Fruit fly (Drosophila melanogaster): ENCODE measurements around the gene sad.
A peak's percentile ranks its signal among the peaks of the same experiment; 100 is the strongest.

The sad gene

dm6 chr3R:11865132-11865531 is 11.9 kb upstream of the sad start:
- TF ChIP-seq CG8478 (optimal IDR thresholded peaks at IDR 0.05) (no peak), pan (optimal IDR thresholded peaks at IDR 0.05) (no peak), usp (GFP tag; optimal IDR thresholded peaks at IDR 0.05) (no peak), Dll (optimal IDR thresholded peaks at IDR 0.05) (no peak), EcR (GFP tag; optimal IDR thresholded peaks at IDR 0.05) (no peak), psq (optimal IDR thresholded peaks at IDR 0.05) (no peak)

DNA sequence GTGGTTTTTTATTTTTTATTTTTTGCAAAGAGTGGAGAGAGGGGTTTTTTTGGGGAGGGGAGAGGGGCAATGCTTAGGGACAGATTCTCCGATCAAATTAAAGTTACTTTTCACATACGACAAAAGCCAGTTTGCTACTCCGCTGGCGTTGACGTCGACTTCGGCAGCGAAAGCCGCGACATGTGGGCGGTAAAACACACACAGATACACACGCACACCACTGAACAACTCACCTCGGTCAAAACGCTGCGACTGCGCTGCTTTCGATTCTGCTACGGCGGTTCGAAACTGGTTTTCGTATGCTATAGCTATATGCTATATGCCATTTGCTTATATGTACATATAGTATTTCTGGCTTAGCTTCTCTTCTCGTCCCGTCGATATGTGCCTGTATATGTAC is 8.5 kb upstream of the sad start:
- TF ChIP-seq usp (GFP tag; optimal IDR thresholded peaks at IDR 0.05) (no peak), psq (optimal IDR thresholded peaks at IDR 0.05) (no peak), Dll (optimal IDR thresholded peaks at IDR 0.05) (no peak), pan (optimal IDR thresholded peaks at IDR 0.05) (peak; percentile 19)

DNA sequence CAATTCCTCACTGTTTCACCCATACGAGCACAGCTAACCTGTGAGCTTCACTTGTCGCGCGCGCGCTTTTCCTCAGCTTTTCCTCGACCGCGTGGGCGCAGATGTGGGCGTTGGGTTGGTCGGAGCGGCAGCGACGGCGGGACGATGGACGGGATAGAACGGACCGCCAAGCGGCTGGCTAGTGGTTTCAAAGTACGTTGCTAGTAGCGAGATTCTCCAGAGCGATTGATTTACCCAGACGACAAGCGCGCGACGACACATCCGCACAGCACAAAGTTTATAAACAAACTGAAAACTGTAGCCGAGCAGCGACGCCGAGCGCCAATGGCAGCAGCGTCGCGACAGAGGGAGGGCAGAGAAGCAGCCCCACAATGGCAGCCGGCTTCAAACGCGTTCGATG is 7.9 kb upstream of the sad start, which contains the start of gene CG6959:
CG6959 (minus strand) TSS at position 292 of the 400 bp plus-strand sequence.
- no peak for TF ChIP-seq pan (optimal IDR thresholded peaks at IDR 0.05)
- peak; percentile 14 for TF ChIP-seq Dll (optimal IDR thresholded peaks at IDR 0.05)
- TF ChIP-seq CG8478 (optimal IDR thresholded peaks at IDR 0.05) = no peak
- TF ChIP-seq usp (GFP tag; optimal IDR thresholded peaks at IDR 0.05) = no peak

- TF ChIP-seq CG8478 (optimal IDR thresholded peaks at IDR 0.05) (no peak), usp (GFP tag; optimal IDR thresholded peaks at IDR 0.05) (no peak), EcR (GFP tag; optimal IDR thresholded peaks at IDR 0.05) (no peak), Dll (optimal IDR thresholded peaks at IDR 0.05) (no peak), psq (optimal IDR thresholded peaks at IDR 0.05) (no peak), pan (optimal IDR thresholded peaks at IDR 0.05) (no peak)
Observed at dm6 chr3R:11869675-11870074, 7.4 kb upstream of the sad start.

- no peak for TF ChIP-seq pan (optimal IDR thresholded peaks at IDR 0.05)
- no peak for TF ChIP-seq usp (GFP tag; optimal IDR thresholded peaks at IDR 0.05)
- no peak for TF ChIP-seq CG8478 (optimal IDR thresholded peaks at IDR 0.05)
- no peak for TF ChIP-seq Dll (optimal IDR thresholded peaks at IDR 0.05)
- TF ChIP-seq EcR (GFP tag; optimal IDR thresholded peaks at IDR 0.05) = no peak
- TF ChIP-seq psq (optimal IDR thresholded peaks at IDR 0.05) = no peak
Observed at dm6 chr3R:11870135-11870534, 6.9 kb upstream of the sad start.

- no peak for TF ChIP-seq psq (optimal IDR thresholded peaks at IDR 0.05)
- TF ChIP-seq pan (optimal IDR thresholded peaks at IDR 0.05) = peak; percentile 63
Observed at dm6 chr3R:11872692-11873091, 4.3 kb upstream of the sad start.

- TF ChIP-seq pan (optimal IDR thresholded peaks at IDR 0.05) = no peak
- no peak for TF ChIP-seq Dll (optimal IDR thresholded peaks at IDR 0.05)
- no peak for TF ChIP-seq usp (GFP tag; optimal IDR thresholded peaks at IDR 0.05)
- TF ChIP-seq EcR (GFP tag; optimal IDR thresholded peaks at IDR 0.05) = no peak
- TF ChIP-seq psq (optimal IDR thresholded peaks at IDR 0.05) = no peak
- no peak for TF ChIP-seq CG8478 (optimal IDR thresholded peaks at IDR 0.05)
Observed at dm6 chr3R:11876750-11877149, 285 bp upstream of the sad start.

- TF ChIP-seq EcR (GFP tag; optimal IDR thresholded peaks at IDR 0.05) = no peak
- no peak for TF ChIP-seq CG8478 (optimal IDR thresholded peaks at IDR 0.05)
- TF ChIP-seq psq (optimal IDR thresholded peaks at IDR 0.05) = no peak
- no peak for TF ChIP-seq usp (GFP tag; optimal IDR thresholded peaks at IDR 0.05)
- no peak for TF ChIP-seq Dll (optimal IDR thresholded peaks at IDR 0.05)
- TF ChIP-seq pan (optimal IDR thresholded peaks at IDR 0.05) = no peak
Observed at dm6 chr3R:11882506-11882953, 5.5 kb downstream of the sad start, which contains the start of the genes CG6962 and CG31368. Gene CG6962 (minus strand): TSS chr3R:11882534. Gene CG31368 (plus strand): TSS chr3R:11882790.

- TF ChIP-seq Dll (optimal IDR thresholded peaks at IDR 0.05) (no peak), pan (optimal IDR thresholded peaks at IDR 0.05) (no peak), EcR (GFP tag; optimal IDR thresholded peaks at IDR 0.05) (no peak), usp (GFP tag; optimal IDR thresholded peaks at IDR 0.05) (no peak)
Observed at dm6 chr3R:11883129-11883528, 6.1 kb downstream of the sad start.

DNA sequence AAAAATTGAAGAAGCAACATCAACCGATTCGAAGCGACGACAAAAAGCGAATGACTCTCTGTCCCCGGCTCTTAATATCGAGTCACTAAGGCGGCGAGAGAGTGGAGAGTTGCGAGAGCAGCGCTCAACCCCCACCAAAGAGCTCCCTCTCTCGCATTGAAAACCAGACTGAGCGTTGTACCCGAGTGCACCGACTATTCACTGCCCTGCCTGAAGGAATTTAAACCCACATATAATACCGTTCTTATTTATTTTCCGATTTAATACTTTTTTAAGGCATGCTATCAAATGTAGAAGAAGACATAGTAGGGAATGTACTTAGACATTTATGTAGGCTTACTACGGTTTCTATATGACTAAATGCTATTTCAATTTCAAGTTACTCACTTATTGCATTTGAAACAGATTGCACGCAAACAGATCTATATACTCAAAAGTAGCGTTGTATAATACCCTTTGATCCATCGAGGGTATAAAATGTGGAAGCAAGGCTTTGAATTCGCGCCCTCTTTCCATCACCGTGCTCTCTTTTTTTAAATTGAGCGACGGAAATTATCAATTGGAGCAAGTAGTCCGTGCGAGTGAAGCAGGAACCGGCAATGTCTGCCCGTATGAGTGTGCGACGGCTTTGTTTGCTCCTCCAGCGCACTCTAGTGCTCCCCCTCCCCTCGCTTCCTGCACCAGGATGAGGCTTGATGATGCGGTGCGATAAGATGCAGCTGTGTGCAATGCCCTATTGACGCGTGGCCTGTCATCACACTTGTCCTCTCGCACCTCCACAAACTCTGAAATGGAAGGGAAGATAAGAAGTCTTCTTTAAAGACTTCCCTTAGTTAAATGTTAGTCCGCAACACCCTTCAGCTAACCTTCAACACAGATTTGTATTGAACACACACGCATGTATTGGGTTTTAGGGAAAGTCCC is 10.3 kb downstream of the sad start, which contains the start of gene mthl5:
mthl5 (minus strand) TSS at position 55 of the 924 bp plus-strand sequence.
- no peak for TF ChIP-seq usp (GFP tag; optimal IDR thresholded peaks at IDR 0.05)
- TF ChIP-seq CG8478 (optimal IDR thresholded peaks at IDR 0.05) = no peak
- peak; percentile 92 for TF ChIP-seq Dll (optimal IDR thresholded peaks at IDR 0.05)
- TF ChIP-seq pan (optimal IDR thresholded peaks at IDR 0.05) = peak; percentile 60

DNA sequence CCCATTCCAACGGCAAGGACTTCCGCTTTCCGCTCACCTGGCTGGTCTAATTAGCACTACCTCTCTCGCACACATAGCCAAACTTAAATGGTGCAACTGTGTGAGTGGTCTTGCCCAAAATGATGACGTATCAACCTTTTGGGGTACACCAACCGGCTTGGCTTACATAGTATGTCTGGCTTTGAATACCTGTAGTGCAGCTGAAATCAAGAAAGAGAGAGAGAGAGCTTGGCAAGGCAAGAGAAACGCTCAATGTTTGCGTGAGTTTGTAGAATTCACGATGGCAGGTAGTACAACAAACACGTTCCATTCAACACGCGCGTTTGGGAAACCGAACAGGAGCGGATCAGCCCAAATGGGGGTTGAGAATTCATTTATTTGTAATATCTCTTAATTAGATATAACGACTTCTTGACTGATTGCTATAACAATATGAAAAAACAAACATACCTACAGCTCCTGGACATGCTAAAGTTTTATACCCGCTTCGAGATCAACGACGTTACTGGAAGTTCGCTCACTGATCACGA is 11.1 kb downstream of the sad start:
- TF ChIP-seq EcR (GFP tag; optimal IDR thresholded peaks at IDR 0.05) (no peak), pan (optimal IDR thresholded peaks at IDR 0.05) (no peak), usp (GFP tag; optimal IDR thresholded peaks at IDR 0.05) (no peak), Dll (optimal IDR thresholded peaks at IDR 0.05) (no peak), CG8478 (optimal IDR thresholded peaks at IDR 0.05) (no peak)

DNA sequence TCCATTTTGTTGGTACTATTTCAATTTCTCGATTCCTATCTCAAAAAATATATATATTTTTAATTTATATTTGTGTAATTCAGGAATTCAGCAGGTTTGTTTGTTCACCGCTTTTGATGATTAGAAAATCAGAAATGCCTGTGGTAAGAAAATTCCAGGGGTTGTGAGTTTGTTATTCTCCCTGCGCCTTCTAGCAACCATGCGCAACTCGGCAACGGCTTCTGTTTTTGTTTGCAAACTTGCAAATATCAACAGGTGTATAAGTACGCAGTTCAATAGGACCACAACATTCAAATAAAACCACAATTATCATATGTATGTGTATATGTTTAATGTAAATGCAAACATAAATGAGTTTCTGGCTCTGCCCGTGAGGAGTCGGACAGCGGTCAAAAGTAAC is 16.2 kb downstream of the sad start, which contains the start of gene Dnali1:
Dnali1 (minus strand) TSS at position 101 of the 400 bp plus-strand sequence.
- no peak for TF ChIP-seq usp (GFP tag; optimal IDR thresholded peaks at IDR 0.05)
- TF ChIP-seq CG8478 (optimal IDR thresholded peaks at IDR 0.05) = no peak
- TF ChIP-seq pan (optimal IDR thresholded peaks at IDR 0.05) = no peak

All from whole organism.